Worm (Caenorhabditis elegans): ENCODE data around the gene slc-36.3.

DNA sequence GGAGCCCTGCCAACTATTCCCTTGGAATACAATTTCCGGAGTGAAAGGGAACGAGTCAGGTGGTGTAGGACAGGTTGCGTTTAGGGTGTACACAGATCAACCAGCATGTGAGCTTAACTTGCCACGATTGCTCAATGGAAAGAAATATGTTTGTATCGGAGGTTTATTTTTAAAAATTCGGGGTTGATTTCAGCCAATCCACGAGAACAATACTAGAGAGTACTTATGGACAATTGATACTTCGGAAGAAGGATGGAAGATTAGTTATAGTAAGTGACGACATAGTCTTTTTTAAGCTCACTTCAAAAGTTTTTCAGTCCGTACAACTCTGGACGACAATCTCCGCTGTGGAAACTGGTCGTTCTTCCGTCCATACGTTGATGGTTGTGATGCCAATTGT lies 30.9 kb upstream of the slc-36.3 start:
- no peak for TF ChIP-seq F49E8.2 (tag; optimal IDR thresholded peaks at IDR 0.05; ENCODE audit: insufficient read depth)
- no peak for TF ChIP-seq unc-62 (GFP tag; optimal IDR thresholded peaks at IDR 0.05)
- no peak for TF ChIP-seq repo-1 (tag; optimal IDR thresholded peaks at IDR 0.05)
- TF ChIP-seq cebp-1 (GFP tag; IDR thresholded peaks at IDR 0.05), result no peak
- no peak for TF ChIP-seq cebp-1 (tag; optimal IDR thresholded peaks at IDR 0.05)
- TF ChIP-seq hlh-12 (tag; optimal IDR thresholded peaks at IDR 0.05), result no peak
- no peak for TF ChIP-seq nfyb-1 (GFP tag; IDR thresholded peaks at IDR 0.05)
- no peak for TF ChIP-seq Y56A3A.18 (GFP tag; IDR thresholded peaks at IDR 0.05)
- TF ChIP-seq snpc-4 (GFP tag; optimal IDR thresholded peaks at IDR 0.05), result no peak
- TF ChIP-seq snpc-4 (tag; optimal IDR thresholded peaks at IDR 0.05), result no peak
- TF ChIP-seq unc-130 (GFP tag; optimal IDR thresholded peaks at IDR 0.05), result no peak

Data from whole organism, young adult.